Worm (Caenorhabditis elegans): ENCODE data around the gene M02D8.2.

M02D8.2 gene

ce11 chrX:8744192-8744985 is 4.9 kb downstream of the M02D8.2 start (continued):
- TF ChIP-seq egl-13 (tag; optimal IDR thresholded peaks at IDR 0.05): no peak
- TF ChIP-seq nhr-28 (tag; optimal IDR thresholded peaks at IDR 0.05): no peak
- no peak for TF ChIP-seq ces-1 (GFP tag; optimal IDR thresholded peaks at IDR 0.05)
- no peak for TF ChIP-seq nhr-84 (tag; optimal IDR thresholded peaks at IDR 0.05)
- TF ChIP-seq swsn-7 (tag; optimal IDR thresholded peaks at IDR 0.05): no peak
- no peak for TF ChIP-seq unc-30 (tag; optimal IDR thresholded peaks at IDR 0.05)
- TF ChIP-seq C34B4.2 (tag; optimal IDR thresholded peaks at IDR 0.05): no peak
- TF ChIP-seq hlh-17 (GFP tag; optimal IDR thresholded peaks at IDR 0.05; ENCODE audit: borderline replicate concordance): no peak
- no peak for TF ChIP-seq Y116A8C.19 (tag; optimal IDR thresholded peaks at IDR 0.05; ENCODE audit: borderline replicate concordance)
- no peak for TF ChIP-seq xbp-1 (tag; optimal IDR thresholded peaks at IDR 0.05)
- no peak for TF ChIP-seq dpl-1 (GFP tag; optimal IDR thresholded peaks at IDR 0.05)
- TF ChIP-seq dsc-1 (tag; optimal IDR thresholded peaks at IDR 0.05): peak; percentile 91
- TF ChIP-seq ama-1 (optimal IDR thresholded peaks at IDR 0.05): no peak
- TF ChIP-seq snpc-4 (tag; optimal IDR thresholded peaks at IDR 0.05): no peak
- no peak for TF ChIP-seq nhr-19 (GFP tag; conservative IDR thresholded peaks at IDR 0.05)
- TF ChIP-seq nhr-90 (tag; optimal IDR thresholded peaks at IDR 0.05; ENCODE audit: poor library complexity): no peak
- peak; percentile 44 for TF ChIP-seq nhr-47 (tag; optimal IDR thresholded peaks at IDR 0.05)
- TF ChIP-seq alr-1 (tag; optimal IDR thresholded peaks at IDR 0.05; ENCODE audit: borderline replicate concordance): no peak
- TF ChIP-seq irx-1 (tag; optimal IDR thresholded peaks at IDR 0.05): no peak
- no peak for TF ChIP-seq blmp-1 (tag; optimal IDR thresholded peaks at IDR 0.05)
- peak; percentile 20 for TF ChIP-seq nhr-20 (tag; optimal IDR thresholded peaks at IDR 0.05)
- TF ChIP-seq nhr-71 (tag; optimal IDR thresholded peaks at IDR 0.05): peak; percentile 66
- no peak for TF ChIP-seq lir-3 (tag; optimal IDR thresholded peaks at IDR 0.05; ENCODE audit: poor library complexity)
- TF ChIP-seq pqm-1 (tag; optimal IDR thresholded peaks at IDR 0.05): no peak
- TF ChIP-seq tbx-2 (tag; optimal IDR thresholded peaks at IDR 0.05): no peak
- TF ChIP-seq pag-3 (tag; optimal IDR thresholded peaks at IDR 0.05; ENCODE audit: borderline replicate concordance, insufficient read depth): no peak
- no peak for TF ChIP-seq nhr-76 (tag; optimal IDR thresholded peaks at IDR 0.05)
- no peak for TF ChIP-seq elt-2 (tag; optimal IDR thresholded peaks at IDR 0.05)
- no peak for TF ChIP-seq vab-15 (tag; optimal IDR thresholded peaks at IDR 0.05)
- TF ChIP-seq fkh-10 (GFP tag; optimal IDR thresholded peaks at IDR 0.05): peak; percentile 18
- no peak for TF ChIP-seq unc-62 (GFP tag; optimal IDR thresholded peaks at IDR 0.05)
- peak; percentile 12 for TF ChIP-seq pax-3 (tag; optimal IDR thresholded peaks at IDR 0.05)

ce11 chrX:8745524-8745923 is 6.1 kb downstream of the M02D8.2 start:
- TF ChIP-seq pax-3 (tag; optimal IDR thresholded peaks at IDR 0.05) (peak; percentile 2), dsc-1 (tag; optimal IDR thresholded peaks at IDR 0.05) (peak; percentile 91), fkh-8 (tag; optimal IDR thresholded peaks at IDR 0.05) (peak; percentile 44), ama-1 (optimal IDR thresholded peaks at IDR 0.05) (no peak)

- TF ChIP-seq elt-3 (tag; optimal IDR thresholded peaks at IDR 0.05): peak; percentile 59 to 97 (median 92)
- peak; percentile 53 for TF ChIP-seq nhr-71 (tag; optimal IDR thresholded peaks at IDR 0.05)
- peak; percentile 15 for TF ChIP-seq snu-23 (GFP tag; optimal IDR thresholded peaks at IDR 0.05)
- no peak for TF ChIP-seq nhr-11 (tag; optimal IDR thresholded peaks at IDR 0.05)
- peak; percentile 63 for TF ChIP-seq nhr-20 (tag; optimal IDR thresholded peaks at IDR 0.05)
- peak in 1 of 2 experiments; percentile 67 for TF ChIP-seq lin-35 (GFP tag; optimal IDR thresholded peaks at IDR 0.05)
- TF ChIP-seq dsc-1 (tag; optimal IDR thresholded peaks at IDR 0.05): no peak
- TF ChIP-seq nhr-90 (tag; optimal IDR thresholded peaks at IDR 0.05; ENCODE audit: poor library complexity): peak; percentile 42
- TF ChIP-seq grh-1 (GFP tag; IDR thresholded peaks at IDR 0.05): 0 out of 2 replicates have a peak, but pooled peaks have one; percentile 5
- no peak for TF ChIP-seq egl-13 (tag; optimal IDR thresholded peaks at IDR 0.05)
- no peak for TF ChIP-seq mep-1 (tag; optimal IDR thresholded peaks at IDR 0.05)
- TF ChIP-seq unc-130 (tag; optimal IDR thresholded peaks at IDR 0.05): no peak
- TF ChIP-seq lin-14 (GFP tag; optimal IDR thresholded peaks at IDR 0.05): peak; percentile 27
- no peak for TF ChIP-seq hpl-2 (GFP tag; optimal IDR thresholded peaks at IDR 0.05)
- no peak for TF ChIP-seq swsn-7 (tag; optimal IDR thresholded peaks at IDR 0.05)
- TF ChIP-seq pqm-1 (tag; optimal IDR thresholded peaks at IDR 0.05): peak; percentile 7
- peak; percentile 63 for TF ChIP-seq nhr-19 (GFP tag; conservative IDR thresholded peaks at IDR 0.05)
- TF ChIP-seq blmp-1 (tag; optimal IDR thresholded peaks at IDR 0.05): peak; percentile 59
- TF ChIP-seq elt-2 (tag; optimal IDR thresholded peaks at IDR 0.05): peak; percentile 91
- TF ChIP-seq lin-39 (tag; optimal IDR thresholded peaks at IDR 0.05): no peak
These were observed 10.7 kb downstream of the M02D8.2 start for ce11 chrX:8750209-8750608.

Measured in whole organism, L1 larva.